Worm (Caenorhabditis elegans) whole organism, L1 larva: ENCODE data around the gene fbxb-49.

ENCODE experiments used
- C04F5.9 ChIP-seq: sonication (generic microtip); optimal IDR thresholded peaks from 2 replicates; lab custom pipeline; 2016; ENCODE audit warnings: missing genetic modification characterization, missing compliant biosample characterization
- C16A3.4 ChIP-seq: fragments of 150-350 bp; optimal IDR thresholded peaks from 2 replicates; lab custom pipeline; 2014; ENCODE audit warnings: missing biosample characterization, missing genetic modification characterization
- C34B4.2 ChIP-seq: sonication (generic microtip); optimal IDR thresholded peaks from 2 replicates; lab custom pipeline; 2017; ENCODE audit warnings: mild to moderate bottlenecking, missing genetic modification characterization, missing compliant biosample characterization
- Y116A8C.19 ChIP-seq: sonication (generic microtip); optimal IDR thresholded peaks from 2 replicates; lab custom pipeline; 2016; ENCODE audit warnings: missing compliant biosample characterization, missing genetic modification characterization, borderline replicate concordance
- alr-1 ChIP-seq: fragments of 200-800 bp; sonication (Bioruptor generic); optimal IDR thresholded peaks from 2 replicates; lab custom pipeline; 2018; ENCODE audit warnings: borderline replicate concordance, mild to moderate bottlenecking, missing genetic modification characterization, missing compliant biosample characterization
- blmp-1 ChIP-seq: fragments of 150-350 bp; optimal IDR thresholded peaks from 2 replicates; lab custom pipeline; 2014; ENCODE audit warnings: missing biosample characterization, missing genetic modification characterization
- ceh-8 ChIP-seq: fragments of 200-800 bp; sonication (Bioruptor generic); optimal IDR thresholded peaks from 2 replicates; lab custom pipeline; 2018; ENCODE audit warnings: mild to moderate bottlenecking, missing genetic modification characterization, moderate library complexity, missing compliant biosample characterization
- ceh-82 ChIP-seq, 3 experiments: fragments of 150-350 bp in 1 of 3; sonication (generic microtip) in 2 of 3; optimal IDR thresholded peaks; 2 replicates each; lab custom pipeline; 2014 to 2017; ENCODE audit warnings: missing biosample characterization in 3 of 3, missing genetic modification characterization in 3 of 3
- ces-1 ChIP-seq: fragments of 150-350 bp; optimal IDR thresholded peaks from 2 replicates; lab custom pipeline; 2014; ENCODE audit warnings: missing biosample characterization, missing genetic modification reagents, missing genetic modification characterization
- dpl-1 ChIP-seq, 3 experiments: fragments of 150-350 bp in 2 of 3; sonication (generic microtip) in 1 of 3; optimal IDR thresholded peaks; 2 replicates each; lab custom pipeline; 2014 to 2017; ENCODE audit warnings: missing biosample characterization in 3 of 3, missing genetic modification characterization in 3 of 3, missing genetic modification reagents in 3 of 3
- efl-3 ChIP-seq: fragments of 200-800 bp; sonication (Bioruptor generic); optimal IDR thresholded peaks from 2 replicates; lab custom pipeline; 2018; ENCODE audit warnings: mild to moderate bottlenecking, missing genetic modification characterization, missing compliant biosample characterization
- egl-27 ChIP-seq, 2 experiments: fragments of 150-350 bp in 1 of 2; sonication (generic microtip); optimal IDR thresholded peaks; 3 replicates each; lab custom pipeline; 2017 to 2018; ENCODE audit warnings: missing biosample characterization in 2 of 2, missing genetic modification characterization in 2 of 2, missing genetic modification reagents in 2 of 2
- elt-3 ChIP-seq, 6 experiments: fragments of 150-350 bp in 1 of 6; sonication (generic microtip); optimal IDR thresholded peaks; 2 replicates each; lab custom pipeline; 2017 to 2018; ENCODE audit warnings: missing biosample characterization in 6 of 6, missing genetic modification characterization in 6 of 6, inconsistent platforms in 1 of 6
- fkh-4 ChIP-seq: sonication (generic microtip); optimal IDR thresholded peaks from 2 replicates; lab custom pipeline; 2016; ENCODE audit warnings: missing compliant biosample characterization, missing genetic modification characterization, borderline replicate concordance
- fos-1 ChIP-seq: fragments of 150-350 bp; optimal IDR thresholded peaks from 2 replicates; lab custom pipeline; 2014; ENCODE audit warnings: missing biosample characterization, missing genetic modification characterization
- grh-1 ChIP-seq: fragments of 200-800 bp; sonication (Bioruptor generic); IDR thresholded peaks from 2 replicates; pipeline ENCODE4 v1.3.6; 2022; ENCODE audit warnings: missing genetic modification reagents, missing genetic modification characterization, missing compliant biosample characterization
- hpl-2 ChIP-seq: fragments of 150-350 bp; optimal IDR thresholded peaks from 2 replicates; lab custom pipeline; 2014; ENCODE audit warnings: missing biosample characterization, missing genetic modification reagents, missing genetic modification characterization
- isw-1 ChIP-seq: fragments of 200-800 bp; sonication (Bioruptor generic); IDR thresholded peaks from 2 replicates; pipeline ENCODE4 v1.3.6; 2022; ENCODE audit warnings: missing genetic modification characterization, missing compliant biosample characterization
- lsy-2 ChIP-seq, 2 experiments: fragments of 150-350 bp; optimal IDR thresholded peaks; 2 replicates each; lab custom pipeline; 2014; ENCODE audit warnings: missing biosample characterization in 2 of 2, missing genetic modification characterization in 2 of 2
- mab-9 ChIP-seq: fragments of 200-800 bp; sonication (Bioruptor generic); IDR thresholded peaks from 2 replicates; pipeline ENCODE4 v1.3.6; 2022; ENCODE audit warnings: missing genetic modification reagents, missing genetic modification characterization, missing compliant biosample characterization
- mdl-1 ChIP-seq, 2 experiments: fragments of 150-350 bp; optimal IDR thresholded peaks; 2 replicates each; lab custom pipeline; 2014 to 2017; ENCODE audit warnings: missing biosample characterization in 2 of 2, missing genetic modification characterization in 2 of 2, inconsistent platforms in 1 of 2
- mef-2 ChIP-seq: fragments of 150-350 bp; optimal IDR thresholded peaks from 2 replicates; lab custom pipeline; 2014; ENCODE audit warnings: missing biosample characterization, missing genetic modification characterization
- nhr-237 ChIP-seq: fragments of 150-350 bp; optimal IDR thresholded peaks from 2 replicates; lab custom pipeline; 2014; ENCODE audit warnings: missing biosample characterization, missing genetic modification characterization
- nhr-28 ChIP-seq: fragments of 150-350 bp; optimal IDR thresholded peaks from 2 replicates; lab custom pipeline; 2014; ENCODE audit warnings: missing biosample characterization, missing genetic modification characterization
- nhr-47 ChIP-seq: sonication (generic microtip); optimal IDR thresholded peaks from 2 replicates; lab custom pipeline; 2016; ENCODE audit warnings: mild to moderate bottlenecking, missing genetic modification characterization, moderate library complexity, missing compliant biosample characterization
- nhr-76 ChIP-seq: sonication (generic microtip); optimal IDR thresholded peaks from 2 replicates; lab custom pipeline; 2017; ENCODE audit warnings: missing biosample characterization, missing genetic modification characterization
- nhr-85 ChIP-seq: sonication (generic microtip); peaks from one replicate; lab custom pipeline; 2016; ENCODE audit warnings: missing genetic modification characterization, inconsistent platforms, missing compliant biosample characterization
- nhr-90 ChIP-seq: sonication (generic microtip); optimal IDR thresholded peaks from 2 replicates; lab custom pipeline; 2016; ENCODE audit warnings: mild to moderate bottlenecking, missing genetic modification characterization, missing compliant biosample characterization; ENCODE audit not compliant: poor library complexity
- pax-3 ChIP-seq: fragments of 200-800 bp; sonication (Bioruptor generic); optimal IDR thresholded peaks from 2 replicates; lab custom pipeline; 2018; ENCODE audit warnings: mild to moderate bottlenecking, missing genetic modification characterization, moderate library complexity, missing compliant biosample characterization
- snu-23 ChIP-seq: sonication (generic microtip); optimal IDR thresholded peaks from 2 replicates; lab custom pipeline; 2016; ENCODE audit warnings: missing genetic modification characterization, missing compliant biosample characterization
- sptf-1 ChIP-seq: fragments of 150-350 bp; optimal IDR thresholded peaks from 2 replicates; lab custom pipeline; 2014; ENCODE audit warnings: missing biosample characterization, missing genetic modification characterization
- tlp-1 ChIP-seq: fragments of 150-350 bp; optimal IDR thresholded peaks from 2 replicates; lab custom pipeline; 2014; ENCODE audit warnings: missing biosample characterization, missing genetic modification characterization
- unc-130 ChIP-seq: fragments of 150-350 bp; optimal IDR thresholded peaks from 2 replicates; lab custom pipeline; 2017; ENCODE audit warnings: missing biosample characterization, missing genetic modification characterization, inconsistent platforms
- unc-30 ChIP-seq: sonication (generic microtip); optimal IDR thresholded peaks from 2 replicates; lab custom pipeline; 2017; ENCODE audit warnings: missing biosample characterization, missing genetic modification characterization
- unc-98 ChIP-seq: fragments of 200-800 bp; sonication (Bioruptor generic); IDR thresholded peaks from 2 replicates; pipeline ENCODE4 v1.3.6; 2022; ENCODE audit warnings: missing genetic modification characterization, missing compliant biosample characterization
- vab-15 ChIP-seq: sonication (generic microtip); optimal IDR thresholded peaks from 2 replicates; lab custom pipeline; 2017; ENCODE audit warnings: missing genotype, mild to moderate bottlenecking, missing genetic modification characterization, missing compliant biosample characterization
- ztf-4 ChIP-seq: fragments of 150-350 bp; optimal IDR thresholded peaks from 2 replicates; lab custom pipeline; 2014; ENCODE audit warnings: missing biosample characterization, missing genetic modification characterization

Gene fbxb-49

DNA sequence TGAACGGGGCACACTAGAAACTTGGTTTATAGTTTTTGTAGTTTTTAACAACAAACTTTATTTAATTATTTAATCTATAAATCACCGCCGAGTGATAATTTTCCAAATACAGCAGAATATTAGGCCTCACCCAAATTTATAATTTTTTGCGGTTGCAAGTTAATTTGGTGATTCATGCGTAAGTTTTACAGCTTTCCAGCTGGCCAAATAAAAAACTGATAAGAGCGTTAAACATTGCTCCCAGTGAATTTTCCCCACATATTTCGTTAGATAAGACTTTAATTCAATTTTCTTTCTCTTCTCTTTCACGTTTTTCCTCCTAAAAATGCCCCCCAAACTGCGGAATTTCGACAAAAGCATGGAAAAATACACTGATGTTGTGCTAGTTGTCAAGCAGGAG lies 33.2 kb downstream of the fbxb-49 start, which contains the start of gene bath-47:
Gene bath-47, plus strand, starts transcription at position 305 of the 400 bp plus-strand sequence.
- no peak for TF ChIP-seq alr-1 (tag; lab: Kevin White, UChicago)
- TF ChIP-seq C16A3.4 (tag; lab: Kevin White, UChicago), result no peak
- no peak for TF ChIP-seq snu-23 (GFP tag; lab: Kevin White, UChicago)
- TF ChIP-seq unc-130 (tag; lab: Kevin White, UChicago), result no peak
- no peak for TF ChIP-seq nhr-47 (tag; lab: Kevin White, UChicago)
- TF ChIP-seq ces-1, result no peak

DNA sequence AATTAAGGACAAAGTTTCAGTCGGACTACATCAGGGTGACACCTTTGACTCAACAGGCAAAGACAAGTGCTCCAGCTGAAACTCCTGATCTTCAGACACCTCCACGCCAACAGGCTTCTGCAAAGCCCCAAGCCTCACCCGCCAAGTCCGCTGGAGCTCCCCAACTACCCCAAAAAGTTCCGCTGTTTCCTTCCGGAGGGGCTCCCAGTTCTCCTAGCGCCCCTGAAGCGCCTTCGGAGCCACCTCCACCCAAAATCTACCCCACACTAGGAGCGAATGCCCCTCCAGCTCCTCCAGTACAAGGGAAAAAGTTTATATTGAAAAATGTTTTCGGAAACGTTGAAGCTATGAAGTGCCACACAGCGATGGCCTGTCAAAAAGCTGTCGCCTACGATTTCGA lies 34.7 kb downstream of the fbxb-49 start:
- no peak for TF ChIP-seq nhr-237 (tag; lab: Kevin White, UChicago)
- no peak for TF ChIP-seq mef-2 (tag; lab: Kevin White, UChicago)
- TF ChIP-seq fos-1 (tag; lab: Kevin White, UChicago), result no peak
- TF ChIP-seq ztf-4 (tag; lab: Kevin White, UChicago), result no peak
- TF ChIP-seq blmp-1 (tag; lab: Kevin White, UChicago), result no peak
- TF ChIP-seq nhr-90 (tag; lab: Kevin White, UChicago), result no peak

DNA sequence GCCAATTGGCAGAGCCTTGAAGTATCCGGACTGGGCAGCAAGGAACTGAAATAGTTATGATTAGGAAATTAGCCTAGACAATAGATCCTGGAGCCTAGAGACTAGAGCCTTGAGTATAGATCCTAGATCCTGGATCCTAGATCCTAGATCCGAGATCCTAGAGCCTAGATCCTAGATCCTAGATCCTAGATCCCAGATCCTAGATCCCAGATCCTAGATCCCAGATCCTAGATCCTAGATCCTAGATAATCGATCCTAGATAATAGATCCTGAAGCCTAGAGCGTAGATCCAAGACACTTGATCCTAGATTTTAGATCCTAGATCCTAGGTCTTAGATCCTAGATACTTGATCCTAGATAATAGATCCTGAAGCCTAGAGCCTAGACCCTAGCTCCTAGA lies 36.7 kb downstream of the fbxb-49 start:
- TF ChIP-seq mab-9 (GFP tag; lab: Robert Waterston, UW), result no peak
- no peak for TF ChIP-seq sptf-1 (tag; lab: Kevin White, UChicago)
- TF ChIP-seq grh-1 (GFP tag; lab: Robert Waterston, UW), result no peak
- TF ChIP-seq dpl-1 (GFP tag; optimal IDR thresholded peaks at IDR 0.05; lab: Kevin White, UChicago), result no peak
- no peak for TF ChIP-seq efl-3 (GFP tag; lab: Kevin White, UChicago)
- TF ChIP-seq C04F5.9 (tag; lab: Kevin White, UChicago), result no peak
- TF ChIP-seq lsy-2 (tag; optimal IDR thresholded peaks at IDR 0.05; lab: Kevin White, UChicago), result no peak
- no peak for TF ChIP-seq tlp-1 (tag; lab: Kevin White, UChicago)
- no peak for TF ChIP-seq alr-1 (tag; lab: Kevin White, UChicago)
- no peak for TF ChIP-seq isw-1 (GFP tag; lab: Robert Waterston, UW)
- no peak for TF ChIP-seq egl-27 (tag; optimal IDR thresholded peaks at IDR 0.05; lab: Kevin White, UChicago)
- TF ChIP-seq hpl-2, result no peak
- no peak for TF ChIP-seq ceh-8 (GFP tag; lab: Kevin White, UChicago)
- TF ChIP-seq elt-3 (tag; optimal IDR thresholded peaks at IDR 0.05; lab: Kevin White, UChicago), result no peak
- TF ChIP-seq, all 84 proteins: peak for 0

DNA sequence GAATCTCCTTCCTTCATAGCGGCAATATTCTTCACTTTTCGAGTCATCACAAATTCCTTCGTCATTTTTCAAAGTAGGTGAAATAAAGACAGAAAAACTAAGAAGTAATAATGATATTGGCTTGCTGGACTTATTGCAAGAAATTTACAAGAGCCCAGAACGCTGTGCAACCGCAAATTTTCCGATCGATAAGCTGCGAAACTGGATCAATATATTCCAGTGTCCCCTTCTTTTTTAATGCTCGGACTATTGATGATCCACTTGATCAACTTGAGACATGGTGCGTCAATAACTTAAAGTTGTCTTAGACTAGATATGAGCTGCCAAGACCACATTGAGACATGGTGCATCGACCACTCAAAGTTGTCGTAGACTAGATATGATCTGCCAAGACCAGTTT lies 37.8 kb downstream of the fbxb-49 start, which contains the start of gene bath-33:
Gene bath-33, minus strand, starts transcription at position 101 of the 400 bp plus-strand sequence.
- TF ChIP-seq Y116A8C.19 (tag; lab: Kevin White, UChicago) (no peak), sptf-1 (tag; lab: Kevin White, UChicago) (no peak), pax-3 (no peak), blmp-1 (tag; lab: Kevin White, UChicago) (no peak), nhr-28 (tag; lab: Kevin White, UChicago) (no peak), nhr-85 (tag; lab: Kevin White, UChicago) (no peak), nhr-76 (tag; lab: Kevin White, UChicago) (no peak), unc-98 (GFP tag; lab: Robert Waterston, UW) (no peak), C34B4.2 (tag; lab: Kevin White, UChicago) (no peak), mdl-1 (tag; optimal IDR thresholded peaks at IDR 0.05; lab: Kevin White, UChicago) (no peak), fos-1 (tag; lab: Kevin White, UChicago) (no peak), fkh-4 (tag; lab: Kevin White, UChicago) (no peak), ces-1 (no peak), C16A3.4 (tag; lab: Kevin White, UChicago) (no peak), unc-30 (tag; lab: Kevin White, UChicago) (no peak), vab-15 (tag; lab: Kevin White, UChicago) (no peak), ceh-82 (tag; optimal IDR thresholded peaks at IDR 0.05; lab: Kevin White, UChicago) (no peak)
